Worm (Caenorhabditis elegans) whole organism, L3 larva: ENCODE measurements around the gene alg-2.

Experiments used
- aly-2 ChIP-seq: fragments of 150-350 bp; optimal IDR thresholded peaks from 2 replicates; lab custom pipeline; 2014; ENCODE audit warnings: missing biosample characterization, missing genetic modification characterization
- ceh-82 ChIP-seq: fragments of 150-350 bp; optimal IDR thresholded peaks from 2 replicates; lab custom pipeline; 2014; ENCODE audit warnings: missing biosample characterization, missing genetic modification characterization
- daf-12 ChIP-seq: fragments of 150-350 bp; optimal IDR thresholded peaks from 2 replicates; lab custom pipeline; 2014; ENCODE audit warnings: missing biosample characterization, missing genetic modification reagents, missing genetic modification characterization
- elt-1 ChIP-seq: fragments of 150-350 bp; optimal IDR thresholded peaks from 2 replicates; lab custom pipeline; 2014; ENCODE audit warnings: missing biosample characterization, missing genetic modification characterization
- elt-2 ChIP-seq: sonication (generic microtip); optimal IDR thresholded peaks from 2 replicates; lab custom pipeline; 2016; ENCODE audit warnings: missing genetic modification reagents, mild to moderate bottlenecking, missing genetic modification characterization, missing compliant biosample characterization
- fkh-10 ChIP-seq: sonication (generic microtip); optimal IDR thresholded peaks from 2 replicates; lab custom pipeline; 2017; ENCODE audit warnings: missing biosample characterization, missing genetic modification reagents, missing genetic modification characterization
- fos-1 ChIP-seq: fragments of 150-350 bp; optimal IDR thresholded peaks from 2 replicates; lab custom pipeline; 2014; ENCODE audit warnings: missing biosample characterization, missing genetic modification characterization
- lsy-12 ChIP-seq: sonication (generic microtip); optimal IDR thresholded peaks from 2 replicates; lab custom pipeline; 2016; ENCODE audit warnings: mild to moderate bottlenecking, missing genetic modification characterization, missing compliant biosample characterization
- mdl-1 ChIP-seq: fragments of 150-350 bp; optimal IDR thresholded peaks from 2 replicates; lab custom pipeline; 2014; ENCODE audit warnings: missing biosample characterization, missing genetic modification characterization
- nhr-12 ChIP-seq: fragments of 150-350 bp; optimal IDR thresholded peaks from 2 replicates; lab custom pipeline; 2014; ENCODE audit warnings: missing biosample characterization, missing genetic modification characterization
- pha-4 ChIP-seq: fragments of 150-350 bp; optimal IDR thresholded peaks from 2 replicates; lab custom pipeline; 2014; ENCODE audit warnings: missing biosample characterization, missing genetic modification reagents, missing genetic modification characterization
- skn-1 ChIP-seq: fragments of 150-350 bp; optimal IDR thresholded peaks from 2 replicates; lab custom pipeline; 2014; ENCODE audit warnings: missing biosample characterization, missing genetic modification characterization
- snpc-4 ChIP-seq: fragments of 150-350 bp; optimal IDR thresholded peaks from 2 replicates; lab custom pipeline; 2014; ENCODE audit warnings: missing biosample characterization, missing genetic modification characterization
- tbx-2 ChIP-seq: sonication (generic microtip); optimal IDR thresholded peaks from 2 replicates; lab custom pipeline; 2016; ENCODE audit warnings: mild to moderate bottlenecking, missing genetic modification characterization, missing compliant biosample characterization

DNA sequence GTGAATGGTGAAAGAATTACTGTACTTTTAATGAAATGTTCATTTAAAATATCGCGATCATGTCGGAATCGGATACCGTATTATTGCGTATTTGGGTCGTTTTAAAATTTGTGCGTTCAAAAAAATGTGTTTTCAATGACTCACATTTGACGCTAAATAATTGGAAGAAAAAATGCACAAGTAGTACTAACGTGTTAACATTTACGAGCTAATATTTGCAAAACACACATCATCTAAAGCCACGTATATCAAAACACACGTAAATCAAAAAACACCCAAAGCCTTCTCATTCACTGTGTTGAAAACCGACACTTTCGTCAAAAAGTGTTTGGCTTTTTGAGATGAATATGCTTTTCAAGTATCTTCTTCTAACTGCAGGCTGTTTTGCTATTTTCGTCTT, 47.5 kb upstream of the alg-2 start, which contains the start of gene F28A10.1:
- TF ChIP-seq elt-1 (tag; lab: Kevin White, UChicago) (no peak), ceh-82 (tag; lab: Kevin White, UChicago) (no peak), lsy-12 (tag; lab: Kevin White, UChicago) (no peak), fkh-10 (GFP tag; lab: Kevin White, UChicago) (no peak), tbx-2 (tag; lab: Kevin White, UChicago) (no peak), pha-4 (tag; lab: Kevin White, UChicago) (no peak), snpc-4 (tag; lab: Kevin White, UChicago) (no peak), mdl-1 (no peak), skn-1 (tag; lab: Kevin White, UChicago) (no peak), fos-1 (tag; lab: Kevin White, UChicago) (no peak), elt-2 (tag; lab: Kevin White, UChicago) (no peak), daf-12 (no peak), nhr-12 (tag; lab: Kevin White, UChicago) (no peak), aly-2 (tag; lab: Kevin White, UChicago) (no peak)
